Worm (Caenorhabditis elegans): ENCODE data around the gene T21B4.3.

ce11 chrII:12489903-12490302, 7.0 kb downstream of the T21B4.3 start, which contains the start of gene T21B4.15:
- TF ChIP-seq cnd-1 (tag; optimal IDR thresholded peaks at IDR 0.05) (no peak), nhr-237 (tag; optimal IDR thresholded peaks at IDR 0.05) (no peak)
